Worm (Caenorhabditis elegans) whole organism, L3 larva: ENCODE results near the gene Y57G7A.6.
A peak's percentile ranks its signal among the peaks of the same experiment; 100 is the strongest.

ENCODE experiments used
- ama-1 ChIP-seq: fragments of 150-350 bp; optimal IDR thresholded peaks from 2 replicates; lab custom pipeline; 2018
- daf-12 ChIP-seq: fragments of 150-350 bp; optimal IDR thresholded peaks from 2 replicates; lab custom pipeline; 2014; ENCODE audit warnings: missing biosample characterization, missing genetic modification reagents, missing genetic modification characterization
- elt-2 ChIP-seq: sonication (generic microtip); optimal IDR thresholded peaks from 2 replicates; lab custom pipeline; 2016; ENCODE audit warnings: missing genetic modification reagents, mild to moderate bottlenecking, missing genetic modification characterization, missing compliant biosample characterization
- elt-3 ChIP-seq, 3 experiments: fragments of 150-350 bp in 1 of 3; sonication (generic microtip) in 2 of 3; optimal IDR thresholded peaks; 2 replicates in 2 of 3; 4 replicates in 1 of 3; lab custom pipeline; 2014 to 2017; ENCODE audit warnings: missing biosample characterization in 3 of 3, missing genetic modification characterization in 3 of 3
- mdl-1 ChIP-seq: fragments of 150-350 bp; optimal IDR thresholded peaks from 2 replicates; lab custom pipeline; 2014; ENCODE audit warnings: missing biosample characterization, missing genetic modification characterization
- mml-1 ChIP-seq: fragments of 150-350 bp; sonication (generic microtip); optimal IDR thresholded peaks from 3 replicates; lab custom pipeline; 2014; ENCODE audit warnings: missing biosample characterization, missing genetic modification characterization
- nhr-12 ChIP-seq: fragments of 150-350 bp; optimal IDR thresholded peaks from 2 replicates; lab custom pipeline; 2014; ENCODE audit warnings: missing biosample characterization, missing genetic modification characterization
- nhr-28 ChIP-seq: fragments of 150-350 bp; optimal IDR thresholded peaks from 2 replicates; lab custom pipeline; 2014; ENCODE audit warnings: missing biosample characterization, missing genetic modification characterization
- pha-4 ChIP-seq: fragments of 150-350 bp; optimal IDR thresholded peaks from 2 replicates; lab custom pipeline; 2014; ENCODE audit warnings: missing biosample characterization, missing genetic modification reagents, missing genetic modification characterization
- zag-1 ChIP-seq: fragments of 150-350 bp; optimal IDR thresholded peaks from 2 replicates; lab custom pipeline; 2014; ENCODE audit warnings: missing biosample characterization, missing genetic modification characterization

DNA sequence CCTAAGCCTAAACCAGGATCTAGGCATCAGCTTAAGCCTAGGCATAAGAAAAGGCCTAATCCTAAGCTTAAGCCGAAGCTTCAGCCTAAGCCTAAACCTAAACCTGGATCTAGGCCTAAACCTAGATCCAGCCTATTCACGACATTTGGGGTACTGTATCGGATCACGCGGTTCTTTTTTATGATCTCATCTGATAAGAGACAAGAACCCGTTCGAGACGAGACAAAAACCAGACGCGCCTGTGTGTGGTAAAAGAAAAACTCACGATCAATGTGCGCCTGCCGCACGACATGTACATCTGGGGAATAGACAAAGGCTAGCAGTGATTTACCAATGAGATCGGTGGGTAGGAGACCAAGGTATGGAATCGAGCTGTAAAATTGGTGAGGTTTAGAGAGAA is 45.0 kb downstream of the Y57G7A.6 start:
- TF ChIP-seq mdl-1 (tag; lab: Kevin White, UChicago), result no peak
- TF ChIP-seq ama-1 (lab: Kevin White, UChicago), result no peak
- no peak for TF ChIP-seq daf-12 (tag; lab: Kevin White, UChicago)
- no peak for TF ChIP-seq pha-4 (tag; lab: Kevin White, UChicago)
- peak in 1 of 3 experiments; percentile 70 for TF ChIP-seq elt-3 (tag; optimal IDR thresholded peaks at IDR 0.05; lab: Kevin White, UChicago)
- no peak for TF ChIP-seq zag-1 (tag; lab: Kevin White, UChicago)
- no peak for TF ChIP-seq elt-2 (tag; lab: Kevin White, UChicago)
- no peak for TF ChIP-seq nhr-28 (tag; lab: Kevin White, UChicago)
- TF ChIP-seq nhr-12, result no peak
- no peak for TF ChIP-seq mml-1 (tag; lab: Kevin White, UChicago)
